Worm (Caenorhabditis elegans) whole organism, young adult: ENCODE measurements around the gene fbxb-11.
"Not testable (repeated sequence)": the region's sequence is repeated elsewhere in the genome, so short reads cannot be mapped to it uniquely, and the experiment has no call there.

Experiments
- ama-1 ChIP-seq, 3 experiments: fragments of 150-350 bp in 1 of 3; sonication (generic microtip) in 2 of 3; optimal IDR thresholded peaks; 2 replicates each; lab custom pipeline; 2014 to 2018; ENCODE audit warnings: missing biosample characterization in 2 of 3, missing genetic modification characterization in 2 of 3, missing genetic modification reagents in 2 of 3
- ceh-58 ChIP-seq: fragments of 200-800 bp; sonication (Bioruptor generic); IDR thresholded peaks from 2 replicates; pipeline ENCODE4 v1.3.6; 2022; ENCODE audit warnings: missing genetic modification characterization, missing compliant biosample characterization
- egl-44 ChIP-seq: fragments of 200-800 bp; sonication (Bioruptor generic); IDR thresholded peaks from 2 replicates; pipeline ENCODE4 v1.3.6; 2022; ENCODE audit warnings: missing genetic modification reagents, missing genetic modification characterization, missing compliant biosample characterization
- sptf-2 ChIP-seq: fragments of 200-800 bp; sonication (Bioruptor generic); optimal IDR thresholded peaks from 2 replicates; lab custom pipeline; 2018; ENCODE audit warnings: mild to moderate bottlenecking, missing genetic modification characterization, missing compliant biosample characterization
- unc-62 ChIP-seq: fragments of 150-350 bp; optimal IDR thresholded peaks from 2 replicates; lab custom pipeline; 2014; ENCODE audit warnings: missing biosample characterization, missing genetic modification reagents, missing genetic modification characterization
- zfh-2 ChIP-seq: fragments of 200-800 bp; sonication (Bioruptor generic); conservative IDR thresholded peaks from 2 replicates; pipeline ENCODE4 v1.3.6; 2022; ENCODE audit warnings: missing genetic modification reagents, missing genetic modification characterization, missing compliant biosample characterization
- ztf-6 ChIP-seq: fragments of 200-800 bp; sonication (Bioruptor generic); IDR thresholded peaks from 2 replicates; pipeline ENCODE4 v1.3.6; 2022; ENCODE audit warnings: missing genetic modification reagents, missing genetic modification characterization, missing compliant biosample characterization

DNA sequence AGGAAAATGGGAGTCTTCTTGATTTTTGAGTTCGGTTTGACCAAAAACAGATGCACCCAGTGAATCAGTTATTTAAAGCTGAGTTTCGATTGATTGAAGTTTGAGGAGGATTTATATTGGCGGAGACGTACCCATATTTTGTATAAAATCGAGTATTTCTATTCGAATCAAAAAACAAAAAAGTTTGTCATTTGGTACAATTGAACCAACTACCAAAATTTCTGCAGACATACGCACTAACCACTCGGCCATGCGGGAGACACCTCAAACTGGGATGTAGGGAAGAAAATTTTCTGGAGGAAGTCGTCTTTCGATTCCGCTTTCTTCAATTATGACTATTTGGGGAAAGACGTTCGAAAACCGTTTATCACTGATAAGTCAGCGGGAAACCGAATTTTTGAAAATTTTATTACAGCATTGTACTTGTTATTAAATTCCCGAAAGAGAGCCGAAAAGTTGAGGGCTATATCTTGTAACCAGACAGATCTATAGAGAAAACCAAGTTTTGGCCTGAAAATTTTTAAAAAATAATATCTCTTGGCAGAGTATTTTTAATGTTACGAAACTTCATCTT lies 23.8 kb upstream of the fbxb-11 start:
- not testable (repeated sequence) for TF ChIP-seq unc-62 (GFP tag; lab: Kevin White, UChicago); ceh-58 (GFP tag; lab: Robert Waterston, UW); zfh-2 (GFP tag; lab: Robert Waterston, UW); ama-1 (optimal IDR thresholded peaks at IDR 0.05; lab: Kevin White, UChicago); ama-1 (GFP tag; optimal IDR thresholded peaks at IDR 0.05; lab: Kevin White, UChicago); sptf-2 (GFP tag; lab: Kevin White, UChicago); egl-44 (GFP tag; lab: Robert Waterston, UW); ztf-6 (GFP tag; lab: Robert Waterston, UW)
